Fruit fly (Drosophila melanogaster) whole organism, embryonic: ENCODE measurements around the gene CG15358.
A peak's percentile ranks its signal among the peaks of the same experiment; 100 is the strongest.

Source experiments
- ATbp ChIP-seq: fragments of 200-800 bp; sonication (Bioruptor generic); optimal IDR thresholded peaks from 2 replicates; lab custom pipeline; 2017; ENCODE audit warnings: missing biosample characterization, mild to moderate bottlenecking, missing genetic modification characterization, missing genetic modification reagents
- Abd-B ChIP-seq: fragments of 200-800 bp; sonication (Bioruptor generic); optimal IDR thresholded peaks from 2 replicates; lab custom pipeline; 2018; ENCODE audit warnings: missing biosample characterization, mild to moderate bottlenecking, missing genetic modification characterization, moderate library complexity
- Ada2b ChIP-seq: fragments of 200-800 bp; sonication (Bioruptor generic); IDR thresholded peaks from 2 replicates; pipeline ENCODE4 v1.3.6; 2022; ENCODE audit warnings: missing biosample characterization, missing genetic modification characterization
- Bteb2 ChIP-seq: fragments of 200-800 bp; sonication (Bioruptor generic); optimal IDR thresholded peaks from 2 replicates; lab custom pipeline; 2016; ENCODE audit warnings: missing biosample characterization, missing genetic modification characterization
- CG10462 ChIP-seq: fragments of 200-800 bp; sonication (Bioruptor generic); optimal IDR thresholded peaks from 2 replicates; lab custom pipeline; 2016; ENCODE audit warnings: missing biosample characterization, missing genetic modification characterization
- CG12391 ChIP-seq: fragments of 200-800 bp; sonication (Bioruptor generic); optimal IDR thresholded peaks from 3 replicates; lab custom pipeline; 2018; ENCODE audit warnings: missing biosample characterization, mild to moderate bottlenecking, missing genetic modification characterization, moderate library complexity
- CG14667 ChIP-seq: fragments of 200-800 bp; sonication (Bioruptor generic); IDR thresholded peaks from 2 replicates; pipeline ENCODE4 v1.3.6; 2022; ENCODE audit warnings: missing biosample characterization, missing genetic modification characterization
- CG15269 ChIP-seq: fragments of 200-800 bp; sonication (Bioruptor generic); optimal IDR thresholded peaks from 2 replicates; lab custom pipeline; 2018; ENCODE audit warnings: missing biosample characterization, mild to moderate bottlenecking, missing genetic modification characterization, moderate library complexity
- CG1602 ChIP-seq: fragments of 200-800 bp; sonication (Bioruptor generic); optimal IDR thresholded peaks from 3 replicates; lab custom pipeline; 2016; ENCODE audit warnings: missing biosample characterization, missing genetic modification characterization
- CG1603 ChIP-seq: fragments of 200-800 bp; sonication (Bioruptor generic); optimal IDR thresholded peaks from 2 replicates; lab custom pipeline; 2019; ENCODE audit warnings: missing biosample characterization, mild to moderate bottlenecking, missing genetic modification characterization, moderate library complexity
- CG17385 ChIP-seq: fragments of 200-800 bp; sonication (Bioruptor generic); optimal IDR thresholded peaks from 3 replicates; lab custom pipeline; 2018; ENCODE audit warnings: missing biosample characterization, mild to moderate bottlenecking, missing genetic modification characterization
- CG17802 ChIP-seq: fragments of 200-800 bp; sonication (Bioruptor generic); optimal IDR thresholded peaks from 2 replicates; lab custom pipeline; 2018; ENCODE audit warnings: missing biosample characterization, mild to moderate bottlenecking, missing genetic modification characterization, moderate library complexity
- CG18619 ChIP-seq: fragments of 200-800 bp; sonication (Bioruptor generic); optimal IDR thresholded peaks from 3 replicates; lab custom pipeline; 2017; ENCODE audit warnings: missing biosample characterization, mild to moderate bottlenecking, missing genetic modification characterization
- CG2889 ChIP-seq: fragments of 200-800 bp; sonication (Bioruptor generic); IDR thresholded peaks from 3 replicates; pipeline ENCODE4 v1.3.6; 2022; ENCODE audit warnings: missing biosample characterization, missing genetic modification characterization
- CG32532 ChIP-seq: fragments of 200-800 bp; sonication (Bioruptor generic); IDR thresholded peaks from 2 replicates; pipeline ENCODE4 v1.3.6; 2022; ENCODE audit warnings: missing biosample characterization, missing genetic modification characterization
- CG34422 ChIP-seq: fragments of 200-800 bp; sonication (Bioruptor generic); IDR thresholded peaks from 3 replicates; pipeline ENCODE4 v1.3.6; 2022; ENCODE audit warnings: missing biosample characterization, missing genetic modification characterization
- CG8290 ChIP-seq, 3 experiments: fragments of 200-800 bp; sonication (Bioruptor generic); optimal IDR thresholded peaks; 2 replicates each; lab custom pipeline; 2016 to 2019; ENCODE audit warnings: missing biosample characterization in 3 of 3, missing genetic modification characterization in 3 of 3, mild to moderate bottlenecking in 2 of 3, moderate library complexity in 1 of 3
- CG9932 ChIP-seq: fragments of 200-800 bp; sonication (Bioruptor generic); IDR thresholded peaks from 2 replicates; pipeline ENCODE4 v1.3.6; 2022; ENCODE audit warnings: missing biosample characterization, missing genetic modification characterization
- Dbx ChIP-seq: fragments of 200-800 bp; sonication (Bioruptor generic); IDR thresholded peaks from 3 replicates; pipeline ENCODE4 v1.3.6; 2022; ENCODE audit warnings: missing biosample characterization, missing genetic modification characterization
- E2f1 ChIP-seq: fragments of 200-800 bp; sonication (Bioruptor generic); IDR thresholded peaks from 2 replicates; pipeline ENCODE4 v1.3.6; 2022; ENCODE audit warnings: missing biosample characterization, missing genetic modification characterization
- Fer1 ChIP-seq: fragments of 200-800 bp; sonication (Bioruptor generic); optimal IDR thresholded peaks from 2 replicates; lab custom pipeline; 2017; ENCODE audit warnings: missing biosample characterization, mild to moderate bottlenecking, missing genetic modification characterization
- Fer3 ChIP-seq: fragments of 200-800 bp; sonication (Bioruptor generic); optimal IDR thresholded peaks from 2 replicates; lab custom pipeline; 2018; ENCODE audit warnings: missing biosample characterization, mild to moderate bottlenecking, missing genetic modification characterization, moderate library complexity
- H2.0 ChIP-seq: fragments of 200-800 bp; sonication (Bioruptor generic); IDR thresholded peaks from 2 replicates; pipeline ENCODE4 v1.3.6; 2022; ENCODE audit warnings: missing biosample characterization, missing genetic modification characterization
- HLH54F ChIP-seq: fragments of 200-800 bp; sonication (Bioruptor generic); optimal IDR thresholded peaks from 3 replicates; lab custom pipeline; 2016; ENCODE audit warnings: missing biosample characterization, missing genetic modification characterization
- Hand ChIP-seq: fragments of 200-800 bp; sonication (Bioruptor generic); optimal IDR thresholded peaks from 2 replicates; lab custom pipeline; 2017; ENCODE audit warnings: mild to moderate bottlenecking, missing biosample characterization, missing genetic modification reagents, missing genetic modification characterization
- Hmr ChIP-seq: fragments of 200-800 bp; sonication (Bioruptor generic); optimal IDR thresholded peaks from 3 replicates; lab custom pipeline; 2017; ENCODE audit warnings: mild to moderate bottlenecking, missing biosample characterization, missing genetic modification reagents, missing genetic modification characterization
- PHDP ChIP-seq: fragments of 200-800 bp; sonication (Bioruptor generic); optimal IDR thresholded peaks from 3 replicates; lab custom pipeline; 2018; ENCODE audit warnings: missing biosample characterization, mild to moderate bottlenecking, missing genetic modification characterization, moderate library complexity
- Rfx ChIP-seq: fragments of 200-800 bp; sonication (Bioruptor generic); IDR thresholded peaks from 2 replicates; pipeline ENCODE4 v1.3.6; 2022; ENCODE audit warnings: missing biosample characterization, missing genetic modification characterization
- Sry-δ ChIP-seq: fragments of 200-800 bp; sonication (Bioruptor generic); optimal IDR thresholded peaks from 2 replicates; lab custom pipeline; 2016; ENCODE audit warnings: missing biosample characterization, missing genetic modification characterization
- ab ChIP-seq: fragments of 200-800 bp; sonication (Bioruptor generic); optimal IDR thresholded peaks from 2 replicates; lab custom pipeline; 2016; ENCODE audit warnings: missing biosample characterization, missing genetic modification characterization
- ase ChIP-seq: fragments of 200-800 bp; sonication (Bioruptor generic); IDR thresholded peaks from 3 replicates; pipeline ENCODE4 v1.3.6; 2022; ENCODE audit warnings: missing biosample characterization, missing genetic modification characterization
- bbx ChIP-seq: fragments of 200-800 bp; sonication (Bioruptor generic); IDR thresholded peaks from 2 replicates; pipeline ENCODE4 v1.3.6; 2022; ENCODE audit warnings: missing biosample characterization, missing genetic modification characterization; ENCODE audit not compliant: partially characterized antibody
- bowl ChIP-seq: fragments of 200-800 bp; sonication (Bioruptor generic); IDR thresholded peaks from 2 replicates; pipeline ENCODE4 v1.3.6; 2022; ENCODE audit warnings: missing biosample characterization, missing genetic modification characterization
- btn ChIP-seq: fragments of 200-800 bp; sonication (Bioruptor generic); optimal IDR thresholded peaks from 2 replicates; lab custom pipeline; 2016; ENCODE audit warnings: missing biosample characterization, missing genetic modification characterization
- chinmo ChIP-seq: fragments of 200-800 bp; sonication (Bioruptor generic); IDR thresholded peaks from 4 replicates; pipeline ENCODE4 v1.3.6; 2022; ENCODE audit warnings: missing biosample characterization, missing genetic modification characterization; ENCODE audit not compliant: partially characterized antibody
- dati ChIP-seq: fragments of 200-800 bp; sonication (Bioruptor generic); IDR thresholded peaks from 2 replicates; pipeline ENCODE4 v1.3.6; 2022; ENCODE audit warnings: missing biosample characterization, missing genetic modification characterization
- dysf ChIP-seq: fragments of 200-800 bp; sonication (Bioruptor generic); IDR thresholded peaks from 3 replicates; pipeline ENCODE4 v1.3.6; 2022; ENCODE audit warnings: missing biosample characterization, missing genetic modification characterization
- fd3F ChIP-seq: fragments of 200-800 bp; sonication (Bioruptor generic); optimal IDR thresholded peaks from 2 replicates; lab custom pipeline; 2018; ENCODE audit warnings: missing biosample characterization, mild to moderate bottlenecking, missing genetic modification characterization, moderate library complexity
- fu2 ChIP-seq: fragments of 200-800 bp; sonication (Bioruptor generic); optimal IDR thresholded peaks from 2 replicates; lab custom pipeline; 2016; ENCODE audit warnings: missing biosample characterization, missing genetic modification characterization
- grn ChIP-seq: fragments of 200-800 bp; sonication (Bioruptor generic); optimal IDR thresholded peaks from 3 replicates; lab custom pipeline; 2017; ENCODE audit warnings: missing biosample characterization, missing genetic modification characterization
- klu ChIP-seq: fragments of 200-800 bp; sonication (Bioruptor generic); IDR thresholded peaks from 2 replicates; pipeline ENCODE4 v1.3.6; 2022; ENCODE audit warnings: missing biosample characterization, missing genetic modification characterization
- lmd ChIP-seq: fragments of 200-800 bp; sonication (Bioruptor generic); IDR thresholded peaks from 2 replicates; pipeline ENCODE4 v1.3.6; 2022; ENCODE audit warnings: missing biosample characterization, missing genetic modification characterization
- oc ChIP-seq: fragments of 200-800 bp; sonication (Bioruptor generic); optimal IDR thresholded peaks from 2 replicates; lab custom pipeline; 2018; ENCODE audit warnings: missing biosample characterization, mild to moderate bottlenecking, missing genetic modification characterization, moderate library complexity
- otp ChIP-seq: fragments of 200-800 bp; sonication (Bioruptor generic); IDR thresholded peaks from 3 replicates; pipeline ENCODE4, ENCODE4 v1.3.6; 2022; ENCODE audit warnings: missing biosample characterization, missing genetic modification characterization
- pho ChIP-seq: fragments of 200-800 bp; sonication (Bioruptor generic); optimal IDR thresholded peaks from 2 replicates; lab custom pipeline; 2016; ENCODE audit warnings: missing biosample characterization, missing genetic modification characterization
- ranshi ChIP-seq: fragments of 200-800 bp; sonication (Bioruptor generic); IDR thresholded peaks from 2 replicates; pipeline ENCODE4 v1.3.6; 2022; ENCODE audit warnings: missing biosample characterization, missing genetic modification characterization
- shn ChIP-seq: fragments of 200-800 bp; sonication (Bioruptor generic); optimal IDR thresholded peaks from 3 replicates; lab custom pipeline; 2016; ENCODE audit warnings: missing biosample characterization, missing genetic modification characterization
- sob ChIP-seq: fragments of 200-800 bp; sonication (Bioruptor generic); IDR thresholded peaks from 2 replicates; pipeline ENCODE4 v1.3.6; 2022; ENCODE audit warnings: missing biosample characterization, missing genetic modification characterization
- zfh1 ChIP-seq: fragments of 200-800 bp; sonication (Bioruptor generic); IDR thresholded peaks from 3 replicates; pipeline ENCODE4 v1.3.6; 2022; ENCODE audit warnings: missing biosample characterization, missing genetic modification characterization

The CG15358 gene

dm6 chr2L:1837717-1838368 lies 45.2 kb downstream of the CG15358 start (continued):
- TF ChIP-seq lmd = peak; percentile 60
- TF ChIP-seq fu2 = peak; percentile 3
- no peak for TF ChIP-seq CG17802 (tag; lab: Kevin White, UChicago)
- peak; percentile 29 for TF ChIP-seq PHDP (tag; lab: Kevin White, UChicago)
- no peak for TF ChIP-seq klu (GFP tag; lab: Robert Waterston, UW)
- 0 out of 4 replicates have a peak, but pooled peaks have one; percentile 19 for TF ChIP-seq chinmo (GFP tag; lab: Robert Waterston, UW)
- no peak for TF ChIP-seq btn (GFP tag; lab: Kevin White, UChicago)
- TF ChIP-seq dati = 0 out of 2 replicates have a peak, but pooled peaks have one; percentile 4
- peak; percentile 54 for TF ChIP-seq Fer1
- TF ChIP-seq pho (GFP tag; lab: Kevin White, UChicago) = no peak
- no peak for TF ChIP-seq oc
- TF ChIP-seq Hmr (GFP tag; lab: Kevin White, UChicago) = peak; percentile 71
- TF ChIP-seq Dbx = peak; percentile 56; the same call in 2 of the 3 replicates
- peak; percentile 42 for TF ChIP-seq ATbp
- peak; percentile 22 for TF ChIP-seq Fer3 (tag; lab: Kevin White, UChicago)
- TF ChIP-seq CG17385 = peak; percentile 35
- TF ChIP-seq CG14667 (GFP tag; lab: Robert Waterston, UW) = 0 out of 2 replicates have a peak, but pooled peaks have one; percentile 41
- peak; percentile 47 for TF ChIP-seq HLH54F (GFP tag; lab: Kevin White, UChicago)
- peak; percentile 20 for TF ChIP-seq CG12391
- TF ChIP-seq CG9932 (GFP tag; lab: Robert Waterston, UW) = no peak
- TF ChIP-seq bbx (GFP tag; lab: Robert Waterston, UW) = no peak
- TF ChIP-seq Ada2b (GFP tag; lab: Robert Waterston, UW) = peak; percentile 59; the same call in 1 of the 2 replicates
- no peak for TF ChIP-seq otp (GFP tag; lab: Robert Waterston, UW)
- peak; percentile 10 for TF ChIP-seq grn (GFP tag; lab: Kevin White, UChicago)
- peak; percentile 46 for TF ChIP-seq H2.0 (GFP tag; lab: Robert Waterston, UW)
- no peak for TF ChIP-seq ab
- TF ChIP-seq Sry-δ (GFP tag; lab: Kevin White, UChicago) = no peak
- no peak for TF ChIP-seq CG8290 (GFP tag; optimal IDR thresholded peaks at IDR 0.05; lab: Kevin White, UChicago)
- TF ChIP-seq CG8290 (tag; optimal IDR thresholded peaks at IDR 0.05; lab: Kevin White, UChicago) = peak in 1 of 2 experiments; percentile 73
- peak; percentile 29 for TF ChIP-seq fd3F (GFP tag; lab: Kevin White, UChicago)
- TF ChIP-seq Rfx (GFP tag; lab: Robert Waterston, UW) = peak; percentile 53
- TF ChIP-seq CG10462 (GFP tag; lab: Kevin White, UChicago) = no peak
- TF ChIP-seq ranshi (GFP tag; lab: Robert Waterston, UW) = peak; percentile 52; the same call in 1 of the 2 replicates
- TF ChIP-seq bowl (GFP tag; lab: Robert Waterston, UW) = no peak
- peak; percentile 52 for TF ChIP-seq CG1603 (tag; lab: Kevin White, UChicago)
- 0 out of 3 replicates have a peak, but pooled peaks have one; percentile 7 for TF ChIP-seq zfh1 (GFP tag; lab: Robert Waterston, UW)
- TF ChIP-seq CG1602 (GFP tag; lab: Kevin White, UChicago) = no peak
- peak; percentile 23 for TF ChIP-seq Abd-B (GFP tag; lab: Kevin White, UChicago)
- 0 out of 3 replicates have a peak, but pooled peaks have one; percentile 28 for TF ChIP-seq CG34422 (GFP tag; lab: Robert Waterston, UW)
- peak; percentile 49 for TF ChIP-seq Hand (GFP tag; lab: Kevin White, UChicago)
- TF ChIP-seq CG32532 = peak; percentile 52; the same call in 1 of the 2 replicates
- TF ChIP-seq E2f1 (GFP tag; lab: Robert Waterston, UW) = no peak; the same call in 1 of the 2 replicates
- TF ChIP-seq Bteb2 (GFP tag; lab: Kevin White, UChicago) = no peak
- TF ChIP-seq sob (GFP tag; lab: Robert Waterston, UW) = peak; percentile 58
- TF ChIP-seq CG15269 = peak; percentile 59
- no peak for TF ChIP-seq ase (GFP tag; lab: Robert Waterston, UW)
- peak; percentile 54; the same call in 2 of the 3 replicates for TF ChIP-seq dysf
- peak; percentile 14 for TF ChIP-seq shn
- peak; percentile 18 for TF ChIP-seq CG18619 (GFP tag; lab: Kevin White, UChicago)
- TF ChIP-seq CG2889 (GFP tag; lab: Robert Waterston, UW) = 0 out of 3 replicates have a peak, but pooled peaks have one; percentile 59
